Worm (Caenorhabditis elegans) whole organism, early embryonic: ENCODE data around the gene srx-68.

ENCODE experiments used
- B0310.2 ChIP-seq: sonication (generic microtip); optimal IDR thresholded peaks from 2 replicates; lab custom pipeline; 2016; ENCODE audit warnings: mild to moderate bottlenecking, missing genetic modification characterization, missing compliant biosample characterization
- pes-1 ChIP-seq: fragments of 200-800 bp; sonication (Bioruptor generic); IDR thresholded peaks from 2 replicates; pipeline ENCODE4 v1.3.6; 2022; ENCODE audit warnings: missing genetic modification reagents, missing genetic modification characterization, missing compliant biosample characterization
- scrt-1 ChIP-seq: fragments of 200-800 bp; sonication (Bioruptor generic); IDR thresholded peaks from 2 replicates; pipeline ENCODE4 v1.3.6; 2022; ENCODE audit warnings: missing genetic modification characterization, missing compliant biosample characterization
- tbx-37 ChIP-seq: fragments of 200-800 bp; sonication (Bioruptor generic); conservative IDR thresholded peaks from 2 replicates; pipeline ENCODE4 v1.3.6; 2022; ENCODE audit warnings: missing genetic modification reagents, missing genetic modification characterization, missing compliant biosample characterization

- TF ChIP-seq tbx-37 (GFP tag; lab: Robert Waterston, UW) (no peak), scrt-1 (GFP tag; lab: Robert Waterston, UW) (no peak), B0310.2 (tag; lab: Kevin White, UChicago) (no peak), pes-1 (GFP tag; lab: Robert Waterston, UW) (no peak)
Measured at ce11 chrV:3886104-3886503, 26.5 kb upstream of the srx-68 start, which contains the start of gene nhr-124.
